Fruit fly (Drosophila melanogaster) whole organism, embryonic: Measurements from ENCODE around the gene CG32259.

Source experiments
- Ada2b ChIP-seq: fragments of 200-800 bp; sonication (Bioruptor generic); IDR thresholded peaks from 2 replicates; pipeline ENCODE4 v1.3.6; 2022; ENCODE audit warnings: missing biosample characterization, missing genetic modification characterization
- B-H1 ChIP-seq: fragments of 200-800 bp; sonication (Bioruptor generic); IDR thresholded peaks from 3 replicates; pipeline ENCODE4 v1.3.6; 2022; ENCODE audit warnings: missing biosample characterization, missing genetic modification characterization
- BtbVII ChIP-seq: fragments of 200-800 bp; sonication (Bioruptor generic); optimal IDR thresholded peaks from 3 replicates; lab custom pipeline; 2017; ENCODE audit warnings: missing biosample characterization, mild to moderate bottlenecking, missing genetic modification characterization
- CG10462 ChIP-seq: fragments of 200-800 bp; sonication (Bioruptor generic); optimal IDR thresholded peaks from 2 replicates; lab custom pipeline; 2016; ENCODE audit warnings: missing biosample characterization, missing genetic modification characterization
- CG12299 ChIP-seq: fragments of 200-800 bp; sonication (Bioruptor generic); optimal IDR thresholded peaks from 2 replicates; lab custom pipeline; 2018; ENCODE audit warnings: missing biosample characterization, mild to moderate bottlenecking, missing genetic modification characterization
- CG1529 ChIP-seq: fragments of 200-800 bp; sonication (Bioruptor generic); optimal IDR thresholded peaks from 3 replicates; lab custom pipeline; 2018; ENCODE audit warnings: missing biosample characterization, missing genetic modification characterization
- CG15479 ChIP-seq: fragments of 200-800 bp; sonication (Bioruptor generic); optimal IDR thresholded peaks from 3 replicates; lab custom pipeline; 2019; ENCODE audit warnings: missing biosample characterization, mild to moderate bottlenecking, missing genetic modification characterization, moderate library complexity
- CG16779 ChIP-seq: fragments of 200-800 bp; sonication (Bioruptor generic); IDR thresholded peaks from 2 replicates; pipeline ENCODE4 v1.3.6; 2022; ENCODE audit warnings: missing biosample characterization, missing genetic modification characterization
- CG16815 ChIP-seq: fragments of 200-800 bp; sonication (Bioruptor generic); optimal IDR thresholded peaks from 3 replicates; lab custom pipeline; 2017; ENCODE audit warnings: missing biosample characterization, mild to moderate bottlenecking, missing genetic modification characterization
- CG30403 ChIP-seq: fragments of 200-800 bp; sonication (Bioruptor generic); optimal IDR thresholded peaks from 3 replicates; lab custom pipeline; 2016; ENCODE audit warnings: missing biosample characterization, missing genetic modification characterization
- CG3281 ChIP-seq: fragments of 200-800 bp; sonication (Bioruptor generic); optimal IDR thresholded peaks from 3 replicates; lab custom pipeline; 2017; ENCODE audit warnings: missing biosample characterization, mild to moderate bottlenecking, missing genetic modification characterization
- CG33213 ChIP-seq: fragments of 200-800 bp; sonication (Bioruptor generic); optimal IDR thresholded peaks from 3 replicates; lab custom pipeline; 2016; ENCODE audit warnings: missing biosample characterization, missing genetic modification characterization
- CG4617 ChIP-seq: fragments of 200-800 bp; sonication (Bioruptor generic); optimal IDR thresholded peaks from 3 replicates; lab custom pipeline; 2016; ENCODE audit warnings: missing biosample characterization, missing genetic modification characterization, borderline replicate concordance
- CG6791 ChIP-seq: fragments of 200-800 bp; sonication (Bioruptor generic); IDR thresholded peaks from 3 replicates; pipeline ENCODE4 v1.3.6; 2022; ENCODE audit warnings: missing biosample characterization, missing genetic modification characterization; ENCODE audit not compliant: partially characterized antibody
- CG8478 ChIP-seq: fragments of >200 bp; optimal IDR thresholded peaks from 2 replicates; lab custom pipeline; 2018
- CG8944 ChIP-seq: fragments of 200-800 bp; sonication (Bioruptor generic); optimal IDR thresholded peaks from 3 replicates; lab custom pipeline; 2016; ENCODE audit warnings: missing biosample characterization, missing genetic modification characterization
- CG9797 ChIP-seq: fragments of 200-800 bp; sonication (Bioruptor generic); optimal IDR thresholded peaks from 3 replicates; lab custom pipeline; 2018; ENCODE audit warnings: missing biosample characterization, mild to moderate bottlenecking, missing genetic modification characterization
- CTCF ChIP-seq: fragments of 200-800 bp; sonication (Bioruptor generic); optimal IDR thresholded peaks from 2 replicates; lab custom pipeline; 2017; ENCODE audit warnings: missing biosample characterization, mild to moderate bottlenecking, missing genetic modification characterization, moderate library complexity
- CkIIα-i1 ChIP-seq: fragments of 200-800 bp; sonication (Bioruptor generic); IDR thresholded peaks from 2 replicates; pipeline ENCODE4 v1.3.6; 2022; ENCODE audit warnings: missing biosample characterization, missing genetic modification characterization
- Doc2 ChIP-seq: fragments of 200-800 bp; sonication (Bioruptor generic); IDR thresholded peaks from 2 replicates; pipeline ENCODE4 v1.3.6; 2022; ENCODE audit warnings: missing biosample characterization, missing genetic modification characterization
- Eip74EF ChIP-seq, 2 experiments: fragments of 200-800 bp in 1 of 2; fragments of >200 bp in 1 of 2; sonication (Bioruptor generic) in 1 of 2; optimal IDR thresholded peaks; 2 replicates each; lab custom pipeline; 2017 to 2019; ENCODE audit warnings: missing biosample characterization in 2 of 2, missing genetic modification characterization in 2 of 2, mild to moderate bottlenecking in 1 of 2, moderate library complexity in 1 of 2
- Ets65A ChIP-seq: fragments of 200-800 bp; sonication (Bioruptor generic); peaks from one replicate; lab custom pipeline; 2016; ENCODE audit warnings: missing biosample characterization, missing genetic modification characterization
- H2.0 ChIP-seq: fragments of 200-800 bp; sonication (Bioruptor generic); IDR thresholded peaks from 2 replicates; pipeline ENCODE4 v1.3.6; 2022; ENCODE audit warnings: missing biosample characterization, missing genetic modification characterization
- HLH4C ChIP-seq: fragments of 200-800 bp; sonication (Bioruptor generic); IDR thresholded peaks from 3 replicates; pipeline ENCODE4 v1.3.6; 2022; ENCODE audit warnings: missing biosample characterization, missing genetic modification characterization; ENCODE audit not compliant: partially characterized antibody
- Hand ChIP-seq: fragments of 200-800 bp; sonication (Bioruptor generic); optimal IDR thresholded peaks from 2 replicates; lab custom pipeline; 2017; ENCODE audit warnings: mild to moderate bottlenecking, missing biosample characterization, missing genetic modification reagents, missing genetic modification characterization
- Hmx ChIP-seq: fragments of 200-800 bp; sonication (Bioruptor generic); optimal IDR thresholded peaks from 2 replicates; lab custom pipeline; 2016; ENCODE audit warnings: missing biosample characterization, missing genetic modification characterization
- Mes4 ChIP-seq: fragments of 200-800 bp; sonication (Bioruptor generic); optimal IDR thresholded peaks from 2 replicates; lab custom pipeline; 2016; ENCODE audit warnings: missing biosample characterization, missing genetic modification characterization
- NK7.1 ChIP-seq: fragments of 200-800 bp; sonication (Bioruptor generic); optimal IDR thresholded peaks from 3 replicates; lab custom pipeline; 2016; ENCODE audit warnings: missing biosample characterization, missing genetic modification characterization
- Nf-YA ChIP-seq: fragments of 200-800 bp; sonication (Bioruptor generic); IDR thresholded peaks from 2 replicates; pipeline ENCODE4 v1.3.6; 2022; ENCODE audit warnings: missing biosample characterization, missing genetic modification characterization
- Nf-YB ChIP-seq: fragments of 200-800 bp; sonication (Bioruptor generic); optimal IDR thresholded peaks from 3 replicates; lab custom pipeline; 2019; ENCODE audit warnings: missing biosample characterization, mild to moderate bottlenecking, missing genetic modification characterization, moderate library complexity
- PHDP ChIP-seq: fragments of 200-800 bp; sonication (Bioruptor generic); optimal IDR thresholded peaks from 3 replicates; lab custom pipeline; 2018; ENCODE audit warnings: missing biosample characterization, mild to moderate bottlenecking, missing genetic modification characterization, moderate library complexity
- Side ChIP-seq: fragments of 200-800 bp; sonication (Bioruptor generic); optimal IDR thresholded peaks from 2 replicates; lab custom pipeline; 2016; ENCODE audit warnings: missing biosample characterization, missing genetic modification characterization
- Sin3A ChIP-seq: fragments of >200 bp; optimal IDR thresholded peaks from 2 replicates; lab custom pipeline; 2018
- az2 ChIP-seq: fragments of 200-800 bp; sonication (Bioruptor generic); optimal IDR thresholded peaks from 3 replicates; lab custom pipeline; 2016; ENCODE audit warnings: missing biosample characterization, missing genetic modification characterization
- bab2 ChIP-seq: fragments of 200-800 bp; sonication (Bioruptor generic); optimal IDR thresholded peaks from 2 replicates; lab custom pipeline; 2016; ENCODE audit warnings: missing biosample characterization, missing genetic modification characterization
- caup ChIP-seq: fragments of 200-800 bp; sonication (Bioruptor generic); optimal IDR thresholded peaks from 3 replicates; lab custom pipeline; 2017; ENCODE audit warnings: missing biosample characterization, mild to moderate bottlenecking, missing genetic modification characterization, moderate library complexity; ENCODE audit not compliant: severe bottlenecking
- dmrt11E ChIP-seq: fragments of 200-800 bp; sonication (Bioruptor generic); optimal IDR thresholded peaks from 3 replicates; lab custom pipeline; 2018; ENCODE audit warnings: missing biosample characterization, mild to moderate bottlenecking, missing genetic modification characterization, moderate library complexity
- eve ChIP-seq, 2 experiments: fragments of >200 bp; optimal IDR thresholded peaks; 2 replicates each; lab custom pipeline; 2017; ENCODE audit warnings: missing biosample characterization in 2 of 2, missing genetic modification characterization in 2 of 2
- fd102C ChIP-seq: fragments of 200-800 bp; sonication (Bioruptor generic); optimal IDR thresholded peaks from 2 replicates; lab custom pipeline; 2018; ENCODE audit warnings: missing biosample characterization, mild to moderate bottlenecking, missing genetic modification characterization, moderate library complexity
- fu2 ChIP-seq: fragments of 200-800 bp; sonication (Bioruptor generic); optimal IDR thresholded peaks from 2 replicates; lab custom pipeline; 2016; ENCODE audit warnings: missing biosample characterization, missing genetic modification characterization
- gcm ChIP-seq: fragments of 200-800 bp; sonication (Bioruptor generic); optimal IDR thresholded peaks from 2 replicates; lab custom pipeline; 2019; ENCODE audit warnings: missing biosample characterization, mild to moderate bottlenecking, missing genetic modification characterization, moderate library complexity
- gro ChIP-seq: fragments of 200-800 bp; sonication (Bioruptor generic); optimal IDR thresholded peaks from 2 replicates; lab custom pipeline; 2016; ENCODE audit warnings: missing biosample characterization, missing genetic modification characterization
- oc ChIP-seq: fragments of 200-800 bp; sonication (Bioruptor generic); optimal IDR thresholded peaks from 2 replicates; lab custom pipeline; 2018; ENCODE audit warnings: missing biosample characterization, mild to moderate bottlenecking, missing genetic modification characterization, moderate library complexity
- odd ChIP-seq: fragments of 200-800 bp; sonication (Bioruptor generic); optimal IDR thresholded peaks from 2 replicates; lab custom pipeline; 2017; ENCODE audit warnings: missing biosample characterization, mild to moderate bottlenecking, missing genetic modification characterization
- pho ChIP-seq: fragments of 200-800 bp; sonication (Bioruptor generic); optimal IDR thresholded peaks from 2 replicates; lab custom pipeline; 2016; ENCODE audit warnings: missing biosample characterization, missing genetic modification characterization
- sd ChIP-seq: fragments of 200-800 bp; sonication (Bioruptor generic); optimal IDR thresholded peaks from 3 replicates; lab custom pipeline; 2018; ENCODE audit warnings: missing biosample characterization, mild to moderate bottlenecking, missing genetic modification characterization, moderate library complexity
- sisA ChIP-seq: fragments of 200-800 bp; sonication (Bioruptor generic); IDR thresholded peaks from 2 replicates; pipeline ENCODE4 v1.3.6; 2022; ENCODE audit warnings: missing biosample characterization, missing genetic modification characterization
- sug ChIP-seq: fragments of 200-800 bp; optimal IDR thresholded peaks from 2 replicates; lab custom pipeline; 2019; ENCODE audit warnings: missing biosample characterization, mild to moderate bottlenecking, missing genetic modification characterization, moderate library complexity
- tap ChIP-seq: fragments of 200-800 bp; optimal IDR thresholded peaks from 3 replicates; lab custom pipeline; 2019; ENCODE audit warnings: missing biosample characterization, mild to moderate bottlenecking, missing genetic modification characterization, moderate library complexity
- vvl ChIP-seq: fragments of 200-800 bp; sonication (Bioruptor generic); IDR thresholded peaks from 2 replicates; pipeline ENCODE4 v1.3.6; 2022; ENCODE audit warnings: missing biosample characterization, missing genetic modification characterization
- z ChIP-seq: fragments of 200-800 bp; sonication (Bioruptor generic); IDR thresholded peaks from 3 replicates; pipeline ENCODE4 v1.3.6; 2022; ENCODE audit warnings: missing biosample characterization, missing genetic modification characterization

The CG32259 gene

dm6 chr3L:4070221-4070995 lies 1.2 kb downstream of the CG32259 start (continued):
- TF ChIP-seq Side (GFP tag; lab: Kevin White, UChicago) = peak; percentile 69
- peak; percentile 27 for TF ChIP-seq Hmx
- no peak for TF ChIP-seq z (GFP tag; lab: Robert Waterston, UW)
- peak; percentile 71 for TF ChIP-seq CG16779 (GFP tag; lab: Robert Waterston, UW)
- peak; percentile 85 for TF ChIP-seq az2 (GFP tag; lab: Kevin White, UChicago)
- TF ChIP-seq gcm (GFP tag; lab: Kevin White, UChicago) = peak; percentile 45
- peak; percentile 89 for TF ChIP-seq fu2 (GFP tag; lab: Kevin White, UChicago)
- TF ChIP-seq CG33213 (GFP tag; lab: Kevin White, UChicago) = peak; percentile 72
- TF ChIP-seq BtbVII (GFP tag; lab: Kevin White, UChicago) = peak; percentile 77
- no peak for TF ChIP-seq CG8478 (lab: Kevin White, UChicago)
- TF ChIP-seq oc (tag; lab: Kevin White, UChicago) = peak; percentile 90
- peak; percentile 31 for TF ChIP-seq CG4617 (GFP tag; lab: Kevin White, UChicago)
- peak; percentile 94 for TF ChIP-seq H2.0
- peak; percentile 89 for TF ChIP-seq caup (GFP tag; lab: Kevin White, UChicago)
- TF ChIP-seq CG9797 (GFP tag; lab: Kevin White, UChicago) = no peak
- TF ChIP-seq dmrt11E (tag; lab: Kevin White, UChicago) = peak; percentile 39
- peak; percentile 59 for TF ChIP-seq Nf-YB (GFP tag; lab: Kevin White, UChicago)
- TF ChIP-seq Eip74EF (GFP tag; optimal IDR thresholded peaks at IDR 0.05; lab: Kevin White, UChicago) = no peak
- TF ChIP-seq CG16815 (GFP tag; lab: Kevin White, UChicago) = peak; percentile 81
- TF ChIP-seq HLH4C (GFP tag; lab: Robert Waterston, UW) = no peak
- TF ChIP-seq Ets65A (GFP tag; lab: Kevin White, UChicago) = peak; percentile 99
- TF ChIP-seq Ada2b (GFP tag; lab: Robert Waterston, UW) = peak; percentile 95
- TF ChIP-seq Hand (GFP tag; lab: Kevin White, UChicago) = peak; percentile 58
- peak; percentile 85 for TF ChIP-seq tap (tag; lab: Kevin White, UChicago)
- peak; percentile 9 for TF ChIP-seq fd102C (GFP tag; lab: Kevin White, UChicago)
- peak; percentile 79 for TF ChIP-seq CG3281
- TF ChIP-seq Nf-YA (GFP tag; lab: Robert Waterston, UW) = peak; percentile 91
- peak; percentile 65 for TF ChIP-seq sd (tag; lab: Kevin White, UChicago)
- peak; percentile 85 for TF ChIP-seq B-H1
- no peak for TF ChIP-seq CG15479 (GFP tag; lab: Kevin White, UChicago)
- TF ChIP-seq vvl (GFP tag; lab: Robert Waterston, UW) = peak; percentile 96
- TF ChIP-seq CG1529 (GFP tag; lab: Kevin White, UChicago) = peak; percentile 68
- TF ChIP-seq Doc2 = peak; percentile 60; the same call in 1 of the 2 replicates
- peak; percentile 36 for TF ChIP-seq CG10462
- TF ChIP-seq CkIIα-i1 = no peak; the same call in 1 of the 2 replicates
- TF ChIP-seq NK7.1 = peak; percentile 66
- TF ChIP-seq sug (tag; lab: Kevin White, UChicago) = peak; percentile 56
- TF ChIP-seq CTCF = no peak
- TF ChIP-seq PHDP = peak; percentile 88
- no peak for TF ChIP-seq Sin3A
- TF ChIP-seq CG30403 = peak; percentile 89
- TF ChIP-seq CG12299 (tag; lab: Kevin White, UChicago) = peak; percentile 60
- peak; percentile 93 for TF ChIP-seq sisA
- TF ChIP-seq odd (GFP tag; lab: Kevin White, UChicago) = peak; percentile 59
- TF ChIP-seq CG8944 (GFP tag; lab: Kevin White, UChicago) = peak; percentile 86
- peak; percentile 33 for TF ChIP-seq bab2
- no peak for TF ChIP-seq CG6791 (GFP tag; lab: Robert Waterston, UW)
- TF ChIP-seq pho (GFP tag; lab: Kevin White, UChicago) = peak; percentile 85
- TF ChIP-seq gro (GFP tag; lab: Kevin White, UChicago) = peak; percentile 90
- peak in 1 of 2 experiments; percentile 36 for TF ChIP-seq eve (GFP tag; optimal IDR thresholded peaks at IDR 0.05; lab: Kevin White, UChicago)
- TF ChIP-seq Mes4 = peak; percentile 79
